Worm (Caenorhabditis elegans): ENCODE measurements around the gene sri-26.

DNA sequence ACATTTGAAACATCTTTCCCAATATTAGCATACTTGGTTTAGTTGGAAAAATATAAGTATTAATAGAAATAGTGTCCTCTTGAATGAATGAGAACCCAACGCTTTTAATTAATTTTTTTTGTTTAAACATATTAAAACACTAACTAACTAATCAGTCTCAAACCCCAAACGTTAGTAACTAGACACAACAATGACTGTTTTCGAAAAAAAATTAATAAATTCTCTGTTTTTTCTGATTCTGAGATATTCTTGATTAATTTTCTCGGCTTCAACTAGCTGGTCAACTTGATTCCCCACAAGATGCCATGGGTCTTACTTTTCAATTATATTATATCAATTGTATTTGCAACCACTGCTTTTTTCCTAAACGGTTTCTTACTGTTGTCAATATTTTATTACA is 36.8 kb downstream of the sri-26 start, which contains the start of gene srbc-76:
- TF ChIP-seq dmd-4 (tag; optimal IDR thresholded peaks at IDR 0.05) (no peak), nhr-12 (tag; optimal IDR thresholded peaks at IDR 0.05) (no peak)
